Worm (Caenorhabditis elegans) whole organism, L3 larva: Measurements from ENCODE around the gene sto-2.
A peak's percentile ranks its signal among the peaks of the same experiment; 100 is the strongest.

Experiments used
- R02D3.7 ChIP-seq: fragments of 150-350 bp; optimal IDR thresholded peaks from 2 replicates; lab custom pipeline; 2014; ENCODE audit warnings: missing biosample characterization, missing genetic modification characterization
- ZK546.5 ChIP-seq: sonication (generic microtip); optimal IDR thresholded peaks from 2 replicates; lab custom pipeline; 2017; ENCODE audit warnings: missing biosample characterization, missing genetic modification characterization
- aly-2 ChIP-seq: fragments of 150-350 bp; optimal IDR thresholded peaks from 2 replicates; lab custom pipeline; 2014; ENCODE audit warnings: missing biosample characterization, missing genetic modification characterization
- ama-1 ChIP-seq: fragments of 150-350 bp; optimal IDR thresholded peaks from 2 replicates; lab custom pipeline; 2018
- ceh-16 ChIP-seq: sonication (generic microtip); optimal IDR thresholded peaks from 2 replicates; lab custom pipeline; 2017; ENCODE audit warnings: missing biosample characterization, missing genetic modification characterization
- ceh-28 ChIP-seq: fragments of 150-350 bp; optimal IDR thresholded peaks from 2 replicates; lab custom pipeline; 2014; ENCODE audit warnings: missing biosample characterization, missing genetic modification reagents, missing genetic modification characterization
- ceh-9 ChIP-seq: sonication (generic microtip); optimal IDR thresholded peaks from 2 replicates; lab custom pipeline; 2018; ENCODE audit warnings: missing biosample characterization, missing genetic modification characterization
- egl-27 ChIP-seq: sonication (generic microtip); optimal IDR thresholded peaks from 4 replicates; lab custom pipeline; 2017; ENCODE audit warnings: missing biosample characterization, missing genetic modification reagents, missing genetic modification characterization
- egl-5 ChIP-seq: fragments of 150-350 bp; optimal IDR thresholded peaks from 2 replicates; lab custom pipeline; 2017; ENCODE audit warnings: missing biosample characterization, missing genetic modification reagents, missing genetic modification characterization, inconsistent platforms
- elt-1 ChIP-seq: fragments of 150-350 bp; optimal IDR thresholded peaks from 2 replicates; lab custom pipeline; 2014; ENCODE audit warnings: missing biosample characterization, missing genetic modification characterization
- elt-2 ChIP-seq: sonication (generic microtip); optimal IDR thresholded peaks from 2 replicates; lab custom pipeline; 2016; ENCODE audit warnings: missing genetic modification reagents, mild to moderate bottlenecking, missing genetic modification characterization, missing compliant biosample characterization
- elt-3 ChIP-seq, 3 experiments: fragments of 150-350 bp in 1 of 3; sonication (generic microtip) in 2 of 3; optimal IDR thresholded peaks; 2 replicates in 2 of 3; 4 replicates in 1 of 3; lab custom pipeline; 2014 to 2017; ENCODE audit warnings: missing biosample characterization in 3 of 3, missing genetic modification characterization in 3 of 3
- fkh-10 ChIP-seq: sonication (generic microtip); optimal IDR thresholded peaks from 2 replicates; lab custom pipeline; 2017; ENCODE audit warnings: missing biosample characterization, missing genetic modification reagents, missing genetic modification characterization
- fkh-2 ChIP-seq: fragments of 150-350 bp; optimal IDR thresholded peaks from 2 replicates; lab custom pipeline; 2014; ENCODE audit warnings: missing biosample characterization, missing genetic modification reagents, missing genetic modification characterization
- lsy-12 ChIP-seq: sonication (generic microtip); optimal IDR thresholded peaks from 2 replicates; lab custom pipeline; 2016; ENCODE audit warnings: mild to moderate bottlenecking, missing genetic modification characterization, missing compliant biosample characterization
- mdl-1 ChIP-seq: fragments of 150-350 bp; optimal IDR thresholded peaks from 2 replicates; lab custom pipeline; 2014; ENCODE audit warnings: missing biosample characterization, missing genetic modification characterization
- nfya-1 ChIP-seq: sonication (generic microtip); optimal IDR thresholded peaks from 2 replicates; lab custom pipeline; 2017; ENCODE audit warnings: missing genetic modification characterization, mild to moderate bottlenecking, missing compliant biosample characterization, antibody characterized with exemption, moderate library complexity; ENCODE audit not compliant: insufficient read depth
- nhr-11 ChIP-seq: fragments of 150-350 bp; optimal IDR thresholded peaks from 2 replicates; lab custom pipeline; 2014; ENCODE audit warnings: missing biosample characterization, missing genetic modification characterization
- nhr-12 ChIP-seq: fragments of 150-350 bp; optimal IDR thresholded peaks from 2 replicates; lab custom pipeline; 2014; ENCODE audit warnings: missing biosample characterization, missing genetic modification characterization
- nhr-23 ChIP-seq: fragments of 150-350 bp; optimal IDR thresholded peaks from 2 replicates; lab custom pipeline; 2014; ENCODE audit warnings: missing biosample characterization, missing genetic modification reagents, missing genetic modification characterization
- nhr-237 ChIP-seq: fragments of 150-350 bp; optimal IDR thresholded peaks from 2 replicates; lab custom pipeline; 2014; ENCODE audit warnings: missing biosample characterization, missing genetic modification characterization
- nhr-25 ChIP-seq: sonication (generic microtip); optimal IDR thresholded peaks from 2 replicates; lab custom pipeline; 2017; ENCODE audit warnings: missing biosample characterization, missing genetic modification characterization
- nhr-28 ChIP-seq: fragments of 150-350 bp; optimal IDR thresholded peaks from 2 replicates; lab custom pipeline; 2014; ENCODE audit warnings: missing biosample characterization, missing genetic modification characterization
- nhr-43 ChIP-seq: sonication (generic microtip); optimal IDR thresholded peaks from 2 replicates; lab custom pipeline; 2016; ENCODE audit warnings: mild to moderate bottlenecking, missing genetic modification characterization, missing compliant biosample characterization; ENCODE audit not compliant: poor library complexity, severe bottlenecking
- nhr-67 ChIP-seq: fragments of 150-350 bp; optimal IDR thresholded peaks from 2 replicates; lab custom pipeline; 2014; ENCODE audit warnings: missing biosample characterization, missing genetic modification characterization
- nhr-76 ChIP-seq: fragments of 150-350 bp; sonication (generic microtip); optimal IDR thresholded peaks from 5 replicates; lab custom pipeline; 2014; ENCODE audit warnings: missing biosample characterization, missing genetic modification characterization
- nhr-77 ChIP-seq: fragments of 150-350 bp; optimal IDR thresholded peaks from 2 replicates; lab custom pipeline; 2014; ENCODE audit warnings: missing biosample characterization, missing genetic modification characterization
- pha-4 ChIP-seq: fragments of 150-350 bp; optimal IDR thresholded peaks from 2 replicates; lab custom pipeline; 2014; ENCODE audit warnings: missing biosample characterization, missing genetic modification reagents, missing genetic modification characterization
- pqm-1 ChIP-seq: fragments of 150-350 bp; optimal IDR thresholded peaks from 2 replicates; lab custom pipeline; 2017; ENCODE audit warnings: missing biosample characterization, missing genetic modification characterization, inconsistent platforms
- sea-2 ChIP-seq: fragments of 150-350 bp; sonication (generic microtip); optimal IDR thresholded peaks from 4 replicates; lab custom pipeline; 2014; ENCODE audit warnings: missing biosample characterization, missing genetic modification reagents, missing genetic modification characterization
- snpc-4 ChIP-seq: fragments of 150-350 bp; optimal IDR thresholded peaks from 2 replicates; lab custom pipeline; 2014; ENCODE audit warnings: missing biosample characterization, missing genetic modification characterization
- tbx-2 ChIP-seq: sonication (generic microtip); optimal IDR thresholded peaks from 2 replicates; lab custom pipeline; 2016; ENCODE audit warnings: mild to moderate bottlenecking, missing genetic modification characterization, missing compliant biosample characterization
- unc-39 ChIP-seq: sonication (generic microtip); optimal IDR thresholded peaks from 4 replicates; lab custom pipeline; 2017; ENCODE audit warnings: missing biosample characterization, missing genetic modification characterization
- unc-62 ChIP-seq: fragments of 150-350 bp; sonication (generic microtip); optimal IDR thresholded peaks from 4 replicates; lab custom pipeline; 2014; ENCODE audit warnings: missing biosample characterization, missing genetic modification reagents, missing genetic modification characterization
- zag-1 ChIP-seq: fragments of 150-350 bp; optimal IDR thresholded peaks from 2 replicates; lab custom pipeline; 2014; ENCODE audit warnings: missing biosample characterization, missing genetic modification characterization
- ztf-11 ChIP-seq: fragments of 150-350 bp; optimal IDR thresholded peaks from 2 replicates; lab custom pipeline; 2014; ENCODE audit warnings: missing biosample characterization, missing genetic modification characterization
- ztf-4 ChIP-seq: fragments of 150-350 bp; optimal IDR thresholded peaks from 2 replicates; lab custom pipeline; 2014; ENCODE audit warnings: missing biosample characterization, missing genetic modification characterization

The sto-2 gene

ce11 chrX:5348529-5349148, 25.5 kb upstream of the sto-2 start, which contains the start of gene syx-3:
TSS of gene syx-3 (plus strand) at chrX:5349098.
- TF ChIP-seq nfya-1 (tag; lab: Kevin White, UChicago): peak; percentile 2
- no peak for TF ChIP-seq pqm-1 (tag; lab: Kevin White, UChicago)
- TF ChIP-seq lsy-12: no peak
- peak; percentile 6 for TF ChIP-seq pha-4
- TF ChIP-seq mdl-1 (tag; lab: Kevin White, UChicago): no peak
- peak; percentile 6 for TF ChIP-seq elt-2 (tag; lab: Kevin White, UChicago)

- TF ChIP-seq nhr-12 (tag; lab: Kevin White, UChicago): no peak
- no peak for TF ChIP-seq elt-3 (tag; optimal IDR thresholded peaks at IDR 0.05; lab: Kevin White, UChicago)
- no peak for TF ChIP-seq nhr-23 (tag; lab: Kevin White, UChicago)
- no peak for TF ChIP-seq fkh-2 (tag; lab: Kevin White, UChicago)
- TF ChIP-seq nfya-1 (tag; lab: Kevin White, UChicago): no peak
- no peak for TF ChIP-seq nhr-25 (tag; lab: Kevin White, UChicago)
- no peak for TF ChIP-seq unc-39 (tag; lab: Kevin White, UChicago)
- TF ChIP-seq, all 47 proteins: peak for 0
Observed at ce11 chrX:5347856-5348255, 24.7 kb upstream of the sto-2 start.

ce11 chrX:5346303-5346702, 23.1 kb upstream of the sto-2 start:
- no peak for TF ChIP-seq nhr-25 (tag; lab: Kevin White, UChicago)
- peak; percentile 64 for TF ChIP-seq elt-2 (tag; lab: Kevin White, UChicago)

- TF ChIP-seq nhr-12 (tag; lab: Kevin White, UChicago) (no peak), pha-4 (peak; percentile 35)
Observed at ce11 chrX:5344287-5344686, 21.1 kb upstream of the sto-2 start, which contains the start of gene C26B9.1. TSS of gene C26B9.1 (plus strand) at chrX:5344587.

ce11 chrX:5342007-5342406, 18.8 kb upstream of the sto-2 start, which contains the start of gene C26B9.7:
TSS of gene C26B9.7 (plus strand) at chrX:5342307.
- TF ChIP-seq elt-2 (tag; lab: Kevin White, UChicago) (no peak), ztf-11 (tag; lab: Kevin White, UChicago) (no peak), ceh-9 (no peak), nhr-77 (tag; lab: Kevin White, UChicago) (no peak)

ce11 chrX:5339889-5340288, 16.7 kb upstream of the sto-2 start, which contains the start of gene C26B9.2:
TSS of gene C26B9.2 (plus strand) at chrX:5340189.
- TF ChIP-seq nhr-23 (tag; lab: Kevin White, UChicago) (no peak), nhr-25 (tag; lab: Kevin White, UChicago) (no peak), nhr-77 (tag; lab: Kevin White, UChicago) (no peak), ZK546.5 (tag; lab: Kevin White, UChicago) (no peak), ztf-11 (tag; lab: Kevin White, UChicago) (no peak)

ce11 chrX:5339357-5339756, 16.2 kb upstream of the sto-2 start:
- no peak for TF ChIP-seq R02D3.7 (tag; lab: Kevin White, UChicago)
- no peak for TF ChIP-seq elt-1 (tag; lab: Kevin White, UChicago)
- TF ChIP-seq elt-3 (tag; optimal IDR thresholded peaks at IDR 0.05; lab: Kevin White, UChicago): peak in 1 of 3 experiments; percentile 62
- no peak for TF ChIP-seq nhr-77 (tag; lab: Kevin White, UChicago)
- TF ChIP-seq nhr-28 (tag; lab: Kevin White, UChicago): no peak
- no peak for TF ChIP-seq ama-1 (lab: Kevin White, UChicago)
- no peak for TF ChIP-seq nhr-76 (tag; lab: Kevin White, UChicago)
- no peak for TF ChIP-seq fkh-10 (GFP tag; lab: Kevin White, UChicago)
- TF ChIP-seq nhr-25 (tag; lab: Kevin White, UChicago): peak; percentile 90
- peak; percentile 88 for TF ChIP-seq unc-62
- no peak for TF ChIP-seq ceh-28 (tag; lab: Kevin White, UChicago)
- TF ChIP-seq nhr-237: no peak
- TF ChIP-seq snpc-4: no peak
- TF ChIP-seq nhr-12 (tag; lab: Kevin White, UChicago): no peak
- TF ChIP-seq egl-27: no peak
- TF ChIP-seq nhr-43: peak; percentile 36
- TF ChIP-seq nhr-67 (tag; lab: Kevin White, UChicago): no peak
- TF ChIP-seq ztf-4 (tag; lab: Kevin White, UChicago): no peak
- TF ChIP-seq sea-2 (GFP tag; lab: Kevin White, UChicago): no peak
- no peak for TF ChIP-seq aly-2 (tag; lab: Kevin White, UChicago)
- TF ChIP-seq ceh-16 (tag; lab: Kevin White, UChicago): no peak
- no peak for TF ChIP-seq tbx-2
- no peak for TF ChIP-seq zag-1 (tag; lab: Kevin White, UChicago)
- no peak for TF ChIP-seq egl-5
- TF ChIP-seq nhr-11: no peak
